Worm (Caenorhabditis elegans) whole organism, L3 larva: ENCODE data around the gene lea-1.

Experiments
- ceh-28 ChIP-seq: fragments of 150-350 bp; optimal IDR thresholded peaks from 2 replicates; lab custom pipeline; 2014; ENCODE audit warnings: missing biosample characterization, missing genetic modification reagents, missing genetic modification characterization
- egl-27 ChIP-seq: sonication (generic microtip); optimal IDR thresholded peaks from 4 replicates; lab custom pipeline; 2017; ENCODE audit warnings: missing biosample characterization, missing genetic modification reagents, missing genetic modification characterization
- elt-1 ChIP-seq: fragments of 150-350 bp; optimal IDR thresholded peaks from 2 replicates; lab custom pipeline; 2014; ENCODE audit warnings: missing biosample characterization, missing genetic modification characterization
- fos-1 ChIP-seq: fragments of 150-350 bp; optimal IDR thresholded peaks from 2 replicates; lab custom pipeline; 2014; ENCODE audit warnings: missing biosample characterization, missing genetic modification characterization
- lin-15B ChIP-seq: fragments of 150-350 bp; optimal IDR thresholded peaks from 2 replicates; lab custom pipeline; 2014; ENCODE audit warnings: missing biosample characterization, missing genetic modification characterization
- lsy-12 ChIP-seq: sonication (generic microtip); optimal IDR thresholded peaks from 2 replicates; lab custom pipeline; 2016; ENCODE audit warnings: mild to moderate bottlenecking, missing genetic modification characterization, missing compliant biosample characterization
- mml-1 ChIP-seq: fragments of 150-350 bp; sonication (generic microtip); optimal IDR thresholded peaks from 3 replicates; lab custom pipeline; 2014; ENCODE audit warnings: missing biosample characterization, missing genetic modification characterization
- nhr-12 ChIP-seq: fragments of 150-350 bp; optimal IDR thresholded peaks from 2 replicates; lab custom pipeline; 2014; ENCODE audit warnings: missing biosample characterization, missing genetic modification characterization
- nhr-67 ChIP-seq: fragments of 150-350 bp; optimal IDR thresholded peaks from 2 replicates; lab custom pipeline; 2014; ENCODE audit warnings: missing biosample characterization, missing genetic modification characterization
- pqm-1 ChIP-seq: fragments of 150-350 bp; optimal IDR thresholded peaks from 2 replicates; lab custom pipeline; 2017; ENCODE audit warnings: missing biosample characterization, missing genetic modification characterization, inconsistent platforms
- sea-2 ChIP-seq: fragments of 150-350 bp; sonication (generic microtip); optimal IDR thresholded peaks from 4 replicates; lab custom pipeline; 2014; ENCODE audit warnings: missing biosample characterization, missing genetic modification reagents, missing genetic modification characterization
- skn-1 ChIP-seq: fragments of 150-350 bp; optimal IDR thresholded peaks from 2 replicates; lab custom pipeline; 2014; ENCODE audit warnings: missing biosample characterization, missing genetic modification characterization
- unc-62 ChIP-seq: fragments of 150-350 bp; sonication (generic microtip); optimal IDR thresholded peaks from 4 replicates; lab custom pipeline; 2014; ENCODE audit warnings: missing biosample characterization, missing genetic modification reagents, missing genetic modification characterization
- ztf-11 ChIP-seq: fragments of 150-350 bp; optimal IDR thresholded peaks from 2 replicates; lab custom pipeline; 2014; ENCODE audit warnings: missing biosample characterization, missing genetic modification characterization
- ztf-4 ChIP-seq: fragments of 150-350 bp; optimal IDR thresholded peaks from 2 replicates; lab custom pipeline; 2014; ENCODE audit warnings: missing biosample characterization, missing genetic modification characterization

The lea-1 gene

DNA sequence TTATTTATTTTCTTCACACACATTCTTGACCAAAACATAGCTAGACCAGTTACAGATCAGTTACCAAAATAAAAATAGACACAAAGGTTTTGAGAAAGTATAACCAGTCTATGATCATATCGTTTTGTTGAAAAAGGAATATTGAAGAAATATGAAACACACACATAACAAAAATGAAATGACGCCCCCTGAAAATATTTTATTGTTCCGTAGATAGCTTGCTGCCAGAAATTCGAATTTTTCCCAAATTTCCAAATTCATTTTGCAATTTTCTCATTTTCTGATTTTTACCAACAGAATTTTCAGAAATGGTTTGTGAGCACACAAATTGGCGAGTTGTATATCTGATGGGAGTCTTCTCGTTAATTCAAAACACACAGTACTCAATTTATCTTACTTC is 63.7 kb downstream of the lea-1 start, which contains the start of gene F57A8.7:
F57A8.7 (plus strand) TSS at position 301 of the 400 bp plus-strand sequence.
- no peak for TF ChIP-seq lsy-12 (tag; lab: Kevin White, UChicago)
- TF ChIP-seq sea-2 (GFP tag; lab: Kevin White, UChicago) = no peak
- TF ChIP-seq lin-15B (tag; lab: Kevin White, UChicago) = no peak
- TF ChIP-seq fos-1 (tag; lab: Kevin White, UChicago) = no peak
- no peak for TF ChIP-seq egl-27 (tag; lab: Kevin White, UChicago)
- TF ChIP-seq unc-62 (GFP tag; lab: Kevin White, UChicago) = no peak
- no peak for TF ChIP-seq ceh-28 (tag; lab: Kevin White, UChicago)
- no peak for TF ChIP-seq pqm-1
- TF ChIP-seq mml-1 (tag; lab: Kevin White, UChicago) = no peak
- TF ChIP-seq nhr-67 (tag; lab: Kevin White, UChicago) = no peak
- TF ChIP-seq ztf-4 (tag; lab: Kevin White, UChicago) = no peak
- TF ChIP-seq elt-1 (tag; lab: Kevin White, UChicago) = no peak
- TF ChIP-seq skn-1 (tag; lab: Kevin White, UChicago) = no peak
- TF ChIP-seq ztf-11 (tag; lab: Kevin White, UChicago) = no peak
- no peak for TF ChIP-seq nhr-12 (tag; lab: Kevin White, UChicago)
